Fruit fly (Drosophila melanogaster): ENCODE data around the gene CG18581.

DNA sequence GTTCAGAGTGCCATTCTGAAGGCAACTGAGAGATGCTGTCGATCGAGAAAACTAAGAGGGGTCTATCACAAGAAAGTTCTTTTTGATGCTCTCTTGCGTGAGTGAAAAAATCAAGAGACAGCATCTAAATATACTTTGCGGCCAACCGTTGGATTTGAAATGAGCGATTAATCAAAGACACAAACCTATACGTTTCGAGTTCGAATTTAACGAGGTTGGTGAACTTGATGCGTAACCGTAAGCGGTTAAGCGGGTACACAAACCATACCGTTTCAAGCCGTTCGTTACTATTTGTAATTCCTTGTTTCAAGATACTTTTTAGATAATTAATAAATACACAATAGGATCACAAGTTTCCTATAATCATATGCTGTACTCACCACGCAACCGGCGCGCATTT lies 22.1 kb upstream of the CG18581 start:
- TF ChIP-seq fd96Ca (GFP tag; IDR thresholded peaks at IDR 0.05) (no peak), CG10348 (GFP tag; IDR thresholded peaks at IDR 0.05) (no peak), CG13204 (GFP tag; optimal IDR thresholded peaks at IDR 0.05) (no peak), CG12605 (GFP tag; IDR thresholded peaks at IDR 0.05) (no peak), CG14655 (GFP tag; optimal IDR thresholded peaks at IDR 0.05) (no peak), EcR (GFP tag; optimal IDR thresholded peaks at IDR 0.05) (no peak), CG15710 (tag; optimal IDR thresholded peaks at IDR 0.05) (no peak), CG4496 (GFP tag; IDR thresholded peaks at IDR 0.05) (no peak), Ets98B (GFP tag; IDR thresholded peaks at IDR 0.05) (no peak), Pif1A (GFP tag; optimal IDR thresholded peaks at IDR 0.05) (no peak), CG9948 (tag; optimal IDR thresholded peaks at IDR 0.05) (no peak), gl (tag; optimal IDR thresholded peaks at IDR 0.05) (no peak)
